Worm (Caenorhabditis elegans) whole organism, mixed stage, embryonic: ENCODE data around the gene R12B2.13.

Experiments used
- M03D4.4 ChIP-seq: sonication (generic microtip); optimal IDR thresholded peaks from 2 replicates; lab custom pipeline; 2017; ENCODE audit warnings: mild to moderate bottlenecking, missing genetic modification characterization, missing compliant biosample characterization
- bed-3 ChIP-seq: fragments of 200-800 bp; sonication (Bioruptor generic); optimal IDR thresholded peaks from 3 replicates; lab custom pipeline; 2018; ENCODE audit warnings: mild to moderate bottlenecking, missing genetic modification characterization, moderate library complexity, missing compliant biosample characterization
- blmp-1 ChIP-seq: fragments of 150-350 bp; optimal IDR thresholded peaks from 2 replicates; lab custom pipeline; 2014; ENCODE audit warnings: missing biosample characterization, missing genetic modification characterization
- ceh-39 ChIP-seq: fragments of 150-350 bp; optimal IDR thresholded peaks from 2 replicates; lab custom pipeline; 2014; ENCODE audit warnings: missing biosample characterization, missing genetic modification characterization
- ceh-43 ChIP-seq: fragments of 200-800 bp; sonication (Bioruptor generic); optimal IDR thresholded peaks from 2 replicates; lab custom pipeline; 2018; ENCODE audit warnings: mild to moderate bottlenecking, missing genetic modification characterization, moderate library complexity, missing compliant biosample characterization
- ceh-83 ChIP-seq: fragments of 200-800 bp; sonication (Bioruptor generic); optimal IDR thresholded peaks from 2 replicates; lab custom pipeline; 2018; ENCODE audit warnings: mild to moderate bottlenecking, missing genetic modification characterization, missing compliant biosample characterization
- ces-1 ChIP-seq: fragments of 150-350 bp; optimal IDR thresholded peaks from 2 replicates; lab custom pipeline; 2014; ENCODE audit warnings: missing biosample characterization, missing genetic modification reagents, missing genetic modification characterization
- cnd-1 ChIP-seq: fragments of 200-800 bp; sonication (Bioruptor generic); optimal IDR thresholded peaks from 2 replicates; lab custom pipeline; 2018; ENCODE audit warnings: mild to moderate bottlenecking, missing genetic modification characterization, missing compliant biosample characterization
- drap-1 ChIP-seq: fragments of 200-800 bp; sonication (Bioruptor generic); optimal IDR thresholded peaks from 3 replicates; lab custom pipeline; 2018; ENCODE audit warnings: mild to moderate bottlenecking, missing genetic modification characterization, missing compliant biosample characterization
- elt-1 ChIP-seq: sonication (generic microtip); optimal IDR thresholded peaks from 2 replicates; lab custom pipeline; 2017; ENCODE audit warnings: missing genetic modification characterization, mild to moderate bottlenecking, missing compliant biosample characterization, antibody characterized with exemption, moderate library complexity, borderline replicate concordance; ENCODE audit not compliant: insufficient read depth
- elt-3 ChIP-seq: fragments of 150-350 bp; optimal IDR thresholded peaks from 2 replicates; lab custom pipeline; 2014; ENCODE audit warnings: missing biosample characterization, missing genetic modification characterization
- flh-1 ChIP-seq: fragments of 200-800 bp; sonication (Bioruptor generic); optimal IDR thresholded peaks from 2 replicates; lab custom pipeline; 2018; ENCODE audit warnings: mild to moderate bottlenecking, missing genetic modification characterization, moderate library complexity, missing compliant biosample characterization
- ham-2 ChIP-seq: fragments of 200-800 bp; sonication (Bioruptor generic); optimal IDR thresholded peaks from 2 replicates; lab custom pipeline; 2018; ENCODE audit warnings: mild to moderate bottlenecking, missing genetic modification characterization, missing compliant biosample characterization
- hlh-1 ChIP-seq: fragments of 150-350 bp; optimal IDR thresholded peaks from 2 replicates; lab custom pipeline; 2014; ENCODE audit warnings: missing biosample characterization, missing genetic modification reagents, missing genetic modification characterization
- lin-13 ChIP-seq: fragments of 150-350 bp; optimal IDR thresholded peaks from 2 replicates; lab custom pipeline; 2014; ENCODE audit warnings: missing biosample characterization, missing genetic modification characterization
- lin-32 ChIP-seq: fragments of 200-800 bp; sonication (Bioruptor generic); optimal IDR thresholded peaks from 2 replicates; lab custom pipeline; 2018; ENCODE audit warnings: mild to moderate bottlenecking, missing genetic modification characterization, missing compliant biosample characterization
- lsy-2 ChIP-seq: fragments of 150-350 bp; optimal IDR thresholded peaks from 2 replicates; lab custom pipeline; 2014; ENCODE audit warnings: missing biosample characterization, missing genetic modification characterization
- mab-5 ChIP-seq: fragments of 150-350 bp; optimal IDR thresholded peaks from 2 replicates; lab custom pipeline; 2014; ENCODE audit warnings: missing biosample characterization, missing genetic modification characterization
- mep-1 ChIP-seq: fragments of 150-350 bp; optimal IDR thresholded peaks from 2 replicates; lab custom pipeline; 2017; ENCODE audit warnings: missing biosample characterization, missing genetic modification reagents, missing genetic modification characterization, inconsistent platforms
- mls-2 ChIP-seq: sonication (generic microtip); optimal IDR thresholded peaks from 2 replicates; lab custom pipeline; 2016; ENCODE audit warnings: mild to moderate bottlenecking, missing genetic modification characterization, moderate library complexity, missing compliant biosample characterization
- nhr-12 ChIP-seq: fragments of 150-350 bp; optimal IDR thresholded peaks from 2 replicates; lab custom pipeline; 2014; ENCODE audit warnings: missing biosample characterization, missing genetic modification characterization
- nhr-2 ChIP-seq: fragments of 150-350 bp; optimal IDR thresholded peaks from 2 replicates; lab custom pipeline; 2014; ENCODE audit warnings: missing biosample characterization, missing genetic modification characterization
- nhr-237 ChIP-seq: fragments of 150-350 bp; optimal IDR thresholded peaks from 2 replicates; lab custom pipeline; 2014; ENCODE audit warnings: missing biosample characterization, missing genetic modification characterization
- nhr-28 ChIP-seq: fragments of 150-350 bp; optimal IDR thresholded peaks from 2 replicates; lab custom pipeline; 2014; ENCODE audit warnings: missing biosample characterization, missing genetic modification characterization
- nhr-76 ChIP-seq: sonication (generic microtip); optimal IDR thresholded peaks from 2 replicates; lab custom pipeline; 2017; ENCODE audit warnings: missing biosample characterization, missing genetic modification characterization
- pha-4 ChIP-seq: fragments of 150-350 bp; optimal IDR thresholded peaks from 2 replicates; lab custom pipeline; 2018; ENCODE audit warnings: missing biosample characterization, missing genetic modification reagents, missing genetic modification characterization
- sem-2 ChIP-seq: fragments of 200-800 bp; sonication (Bioruptor generic); optimal IDR thresholded peaks from 2 replicates; lab custom pipeline; 2018; ENCODE audit warnings: mild to moderate bottlenecking, missing genetic modification characterization, missing compliant biosample characterization
- snpc-4 ChIP-seq: fragments of 150-350 bp; optimal IDR thresholded peaks from 2 replicates; lab custom pipeline; 2014; ENCODE audit warnings: missing biosample characterization, missing genetic modification characterization
- sptf-1 ChIP-seq: sonication (generic microtip); optimal IDR thresholded peaks from 2 replicates; lab custom pipeline; 2017; ENCODE audit warnings: mild to moderate bottlenecking, missing genetic modification characterization, moderate library complexity, missing compliant biosample characterization
- tbx-8 ChIP-seq: fragments of 200-800 bp; sonication (Bioruptor generic); optimal IDR thresholded peaks from 2 replicates; lab custom pipeline; 2018; ENCODE audit warnings: mild to moderate bottlenecking, missing genetic modification characterization, moderate library complexity, missing compliant biosample characterization
- unc-120 ChIP-seq: sonication (generic microtip); optimal IDR thresholded peaks from 2 replicates; lab custom pipeline; 2017; ENCODE audit warnings: missing genetic modification characterization, missing compliant biosample characterization; ENCODE audit not compliant: poor library complexity, severe bottlenecking
- unc-39 ChIP-seq: fragments of 150-350 bp; optimal IDR thresholded peaks from 2 replicates; lab custom pipeline; 2014; ENCODE audit warnings: missing biosample characterization, missing genetic modification characterization
- unc-62 ChIP-seq: fragments of 150-350 bp; optimal IDR thresholded peaks from 2 replicates; lab custom pipeline; 2014; ENCODE audit warnings: missing biosample characterization, missing genetic modification reagents, missing genetic modification characterization
- zip-8 ChIP-seq: fragments of 150-350 bp; optimal IDR thresholded peaks from 2 replicates; lab custom pipeline; 2014; ENCODE audit warnings: missing biosample characterization, missing genetic modification characterization
- ztf-11 ChIP-seq: fragments of 150-350 bp; optimal IDR thresholded peaks from 2 replicates; lab custom pipeline; 2014; ENCODE audit warnings: missing biosample characterization, missing genetic modification characterization

R12B2.13 gene

DNA sequence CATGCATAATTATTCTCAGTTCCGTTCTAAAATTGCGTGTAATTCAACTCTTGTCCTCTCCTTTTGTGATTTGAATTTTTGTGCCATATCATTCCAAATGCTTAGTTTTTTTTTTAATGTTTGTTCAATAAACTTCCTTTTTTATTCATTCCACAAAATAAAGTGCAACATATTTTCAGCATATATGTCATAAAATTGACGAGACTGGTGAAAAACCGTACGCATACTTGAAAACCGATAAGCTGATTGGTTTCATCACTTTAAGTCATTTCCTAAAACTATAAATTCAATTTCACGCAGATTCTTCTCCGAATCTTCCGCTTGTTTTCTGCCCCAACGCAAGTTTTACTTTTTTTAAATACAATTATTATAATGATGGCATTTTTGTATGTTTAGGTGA is 25.7 kb upstream of the R12B2.13 start, which contains the start of gene dpf-4:
TSS of gene dpf-4 (plus strand) at position 301 of the 400 bp plus-strand sequence.
- TF ChIP-seq cnd-1, result no peak
- TF ChIP-seq unc-62, result no peak
- TF ChIP-seq tbx-8 (GFP tag; lab: Kevin White, UChicago), result no peak
- TF ChIP-seq ceh-39 (tag; lab: Kevin White, UChicago), result no peak
- no peak for TF ChIP-seq lin-32 (GFP tag; lab: Kevin White, UChicago)
- no peak for TF ChIP-seq mep-1 (tag; lab: Kevin White, UChicago)
- no peak for TF ChIP-seq drap-1 (GFP tag; lab: Kevin White, UChicago)
- no peak for TF ChIP-seq mls-2
- no peak for TF ChIP-seq unc-120 (tag; lab: Kevin White, UChicago)
- no peak for TF ChIP-seq M03D4.4 (tag; lab: Kevin White, UChicago)
- no peak for TF ChIP-seq sptf-1 (tag; lab: Kevin White, UChicago)
- TF ChIP-seq ztf-11 (tag; lab: Kevin White, UChicago), result no peak
- TF ChIP-seq elt-1 (tag; lab: Kevin White, UChicago), result no peak
- TF ChIP-seq pha-4 (tag; lab: Kevin White, UChicago), result no peak
- no peak for TF ChIP-seq lin-13 (tag; lab: Kevin White, UChicago)
- no peak for TF ChIP-seq flh-1 (GFP tag; lab: Kevin White, UChicago)
- TF ChIP-seq hlh-1 (tag; lab: Kevin White, UChicago), result no peak
- no peak for TF ChIP-seq zip-8 (tag; lab: Kevin White, UChicago)
- no peak for TF ChIP-seq ham-2 (GFP tag; lab: Kevin White, UChicago)

ce11 chrIII:5855637-5856179 is 22.4 kb upstream of the R12B2.13 start, which contains the start of the genes cct-6 and alh-9:
cct-6 (minus strand) TSS chrIII:5855687.
alh-9 (plus strand) TSS chrIII:5856018.
- TF ChIP-seq ztf-11 (tag; lab: Kevin White, UChicago) (no peak), cnd-1 (no peak), M03D4.4 (tag; lab: Kevin White, UChicago) (no peak), hlh-1 (tag; lab: Kevin White, UChicago) (peak; percentile 49), nhr-28 (tag; lab: Kevin White, UChicago) (no peak), lin-13 (tag; lab: Kevin White, UChicago) (peak; percentile 60), ham-2 (GFP tag; lab: Kevin White, UChicago) (no peak), nhr-76 (tag; lab: Kevin White, UChicago) (no peak), pha-4 (tag; lab: Kevin White, UChicago) (peak; percentile 87), ceh-83 (GFP tag; lab: Kevin White, UChicago) (no peak), sptf-1 (tag; lab: Kevin White, UChicago) (no peak), ceh-39 (tag; lab: Kevin White, UChicago) (peak; percentile 44), unc-39 (tag; lab: Kevin White, UChicago) (no peak), flh-1 (GFP tag; lab: Kevin White, UChicago) (no peak), nhr-12 (tag; lab: Kevin White, UChicago) (no peak), elt-1 (tag; lab: Kevin White, UChicago) (no peak), unc-62 (no peak), elt-3 (tag; lab: Kevin White, UChicago) (no peak), mls-2 (no peak), mab-5 (tag; lab: Kevin White, UChicago) (no peak), mep-1 (tag; lab: Kevin White, UChicago) (peak; percentile 89), tbx-8 (GFP tag; lab: Kevin White, UChicago) (no peak), bed-3 (GFP tag; lab: Kevin White, UChicago) (no peak), nhr-2 (tag; lab: Kevin White, UChicago) (no peak), blmp-1 (tag; lab: Kevin White, UChicago) (no peak), ceh-43 (GFP tag; lab: Kevin White, UChicago) (no peak), snpc-4 (tag; lab: Kevin White, UChicago) (no peak), zip-8 (tag; lab: Kevin White, UChicago) (no peak), ces-1 (GFP tag; lab: Kevin White, UChicago) (peak; percentile 84), lin-32 (GFP tag; lab: Kevin White, UChicago) (no peak), drap-1 (GFP tag; lab: Kevin White, UChicago) (no peak), lsy-2 (peak; percentile 83), unc-120 (tag; lab: Kevin White, UChicago) (peak; percentile 80), nhr-237 (tag; lab: Kevin White, UChicago) (peak; percentile 75), sem-2 (GFP tag; lab: Kevin White, UChicago) (no peak)
